Worm (Caenorhabditis elegans): ENCODE results near the gene cnc-11.

- TF ChIP-seq atf-7 (tag; optimal IDR thresholded peaks at IDR 0.05), result no peak
- TF ChIP-seq let-526 (GFP tag; IDR thresholded peaks at IDR 0.05), result no peak
- no peak for TF ChIP-seq ceh-27 (GFP tag; optimal IDR thresholded peaks at IDR 0.05)
- no peak for TF ChIP-seq aptf-2 (GFP tag; conservative IDR thresholded peaks at IDR 0.05)
- TF ChIP-seq lin-26 (GFP tag; IDR thresholded peaks at IDR 0.05), result no peak
- TF ChIP-seq ama-1 (optimal IDR thresholded peaks at IDR 0.05), result no peak
- no peak for TF ChIP-seq ama-1 (GFP tag; optimal IDR thresholded peaks at IDR 0.05)
- TF ChIP-seq efl-1 (GFP tag; optimal IDR thresholded peaks at IDR 0.05), result no peak
- TF ChIP-seq F57A8.1 (GFP tag; optimal IDR thresholded peaks at IDR 0.05), result no peak
- TF ChIP-seq snpc-1.3 (tag; optimal IDR thresholded peaks at IDR 0.05; ENCODE audit: insufficient read depth), result no peak
- TF ChIP-seq ztf-28 (GFP tag; IDR thresholded peaks at IDR 0.05), result no peak
- TF ChIP-seq zim-3 (tag; optimal IDR thresholded peaks at IDR 0.05), result no peak
- TF ChIP-seq unc-62 (GFP tag; optimal IDR thresholded peaks at IDR 0.05), result no peak
Measured at ce11 chrV:1480841-1481240, 38.7 kb downstream of the cnc-11 start.
